Fruit fly (Drosophila melanogaster) whole organism, wandering third instar larva: ENCODE results near the gene Prp4k.

ENCODE experiments used
- Abd-B ChIP-seq: fragments of >200 bp; optimal IDR thresholded peaks from 2 replicates; lab custom pipeline; 2017; ENCODE audit warnings: missing biosample characterization, missing genetic modification characterization
- Hr78 ChIP-seq: fragments of >200 bp; optimal IDR thresholded peaks from 2 replicates; lab custom pipeline; 2017; ENCODE audit warnings: missing biosample characterization, missing genetic modification characterization
- Rel ChIP-seq, 2 experiments: fragments of 200-800 bp; sonication (Bioruptor generic) in 1 of 2; optimal IDR thresholded peaks; 2 replicates in 1 of 2; 3 replicates in 1 of 2; lab custom pipeline; 2016 to 2019; ENCODE audit warnings: mild to moderate bottlenecking in 2 of 2, missing biosample characterization in 2 of 2, missing genetic modification characterization in 2 of 2, moderate library complexity in 1 of 2
- br ChIP-seq: fragments of 200-800 bp; sonication (Bioruptor generic); optimal IDR thresholded peaks from 2 replicates; lab custom pipeline; 2016; ENCODE audit warnings: missing biosample characterization, missing genetic modification characterization

dm6 chr3L:174501-174900 is 36.8 kb downstream of the Prp4k start:
- TF ChIP-seq Rel (GFP tag; optimal IDR thresholded peaks at IDR 0.05; lab: Kevin White, UChicago) (no peak), Rel (tag; optimal IDR thresholded peaks at IDR 0.05; lab: Kevin White, UChicago) (no peak), br (GFP tag; lab: Kevin White, UChicago) (no peak), Hr78 (GFP tag; lab: Kevin White, UChicago) (no peak), Abd-B (no peak)
